Fruit fly (Drosophila melanogaster) whole organism, embryonic: ENCODE data around the gene Pbp45.

Source experiments
- CG12769 ChIP-seq: fragments of 200-800 bp; sonication (Bioruptor generic); optimal IDR thresholded peaks from 2 replicates; lab custom pipeline; 2019; ENCODE audit warnings: missing biosample characterization, mild to moderate bottlenecking, missing genetic modification characterization, moderate library complexity
- CG15073 ChIP-seq: fragments of 200-800 bp; sonication (Bioruptor generic); optimal IDR thresholded peaks from 2 replicates; lab custom pipeline; 2016; ENCODE audit warnings: missing biosample characterization, missing genetic modification characterization
- CG7271 ChIP-seq: fragments of 200-800 bp; sonication (Bioruptor generic); optimal IDR thresholded peaks from 2 replicates; lab custom pipeline; 2018; ENCODE audit warnings: missing biosample characterization, mild to moderate bottlenecking, missing genetic modification characterization, moderate library complexity
- GATAe ChIP-seq: fragments of 200-800 bp; sonication (Bioruptor generic); conservative IDR thresholded peaks from 2 replicates; pipeline ENCODE4 v1.3.6; 2022; ENCODE audit warnings: missing biosample characterization, missing genetic modification characterization
- Gug ChIP-seq: fragments of 200-800 bp; sonication (Bioruptor generic); IDR thresholded peaks from 4 replicates; pipeline ENCODE4 v1.3.6; 2022; ENCODE audit warnings: missing biosample characterization, missing genetic modification characterization
- Oli ChIP-seq: fragments of 200-800 bp; sonication (Bioruptor generic); optimal IDR thresholded peaks from 2 replicates; lab custom pipeline; 2018; ENCODE audit warnings: missing biosample characterization, mild to moderate bottlenecking, missing genetic modification characterization, moderate library complexity
- gem ChIP-seq: fragments of 200-800 bp; sonication (Bioruptor generic); optimal IDR thresholded peaks from 2 replicates; lab custom pipeline; 2019; ENCODE audit warnings: missing biosample characterization, mild to moderate bottlenecking, missing genetic modification characterization, moderate library complexity
- ttk ChIP-seq: fragments of 200-800 bp; sonication (Bioruptor generic); IDR thresholded peaks from 2 replicates; pipeline ENCODE4 v2.1.2; 2022; ENCODE audit warnings: missing biosample characterization, missing genetic modification characterization
- vnd ChIP-seq: fragments of 200-800 bp; sonication (Bioruptor generic); IDR thresholded peaks from 3 replicates; pipeline ENCODE4 v1.3.6; 2022; ENCODE audit warnings: missing biosample characterization, missing genetic modification characterization; ENCODE audit not compliant: partially characterized antibody

DNA sequence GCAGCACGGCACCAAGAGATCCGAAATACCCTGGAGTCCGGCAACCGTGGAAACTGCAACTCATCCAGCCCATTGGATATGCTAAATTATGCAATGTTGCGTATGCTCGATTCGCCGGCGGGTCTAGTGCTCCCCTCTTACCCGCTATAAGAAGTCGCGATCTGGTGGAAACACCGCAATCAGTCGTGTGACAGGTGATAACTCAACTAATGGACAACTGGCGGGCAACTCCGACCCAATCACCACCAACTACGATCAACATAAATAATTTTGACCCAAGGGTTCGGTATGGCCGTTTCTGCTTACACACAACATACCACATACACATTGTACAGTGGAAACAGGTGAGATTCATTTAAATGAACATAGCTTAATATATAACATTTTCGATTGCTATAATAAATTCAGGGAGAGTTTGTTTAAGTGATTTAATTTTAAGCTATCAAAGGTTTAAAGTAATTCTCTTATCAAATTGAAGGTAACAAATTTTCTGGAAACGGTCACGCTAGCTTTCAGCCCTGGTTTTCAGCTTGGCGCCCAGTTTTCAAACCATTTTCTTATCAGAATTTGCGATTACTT is 18.0 kb upstream of the Pbp45 start, which contains the start of gene Hmt-1:
- TF ChIP-seq CG12769 (no peak), CG15073 (GFP tag; lab: Kevin White, UChicago) (no peak), gem (tag; lab: Kevin White, UChicago) (no peak), vnd (GFP tag; lab: Robert Waterston, UW) (no peak), GATAe (GFP tag; lab: Robert Waterston, UW) (no peak), Oli (tag; lab: Kevin White, UChicago) (no peak), CG7271 (tag; lab: Kevin White, UChicago) (no peak), Gug (GFP tag; lab: Robert Waterston, UW) (no peak), ttk (GFP tag; lab: Robert Waterston, UW) (no peak)
